Worm (Caenorhabditis elegans) whole organism, L3 larva: ENCODE results near the gene nhr-155.
A peak's percentile ranks its signal among the peaks of the same experiment; 100 is the strongest.

Experiments used
- R02D3.7 ChIP-seq: fragments of 150-350 bp; optimal IDR thresholded peaks from 2 replicates; lab custom pipeline; 2014; ENCODE audit warnings: missing biosample characterization, missing genetic modification characterization
- ZK546.5 ChIP-seq: sonication (generic microtip); optimal IDR thresholded peaks from 2 replicates; lab custom pipeline; 2017; ENCODE audit warnings: missing biosample characterization, missing genetic modification characterization
- aly-2 ChIP-seq: fragments of 150-350 bp; optimal IDR thresholded peaks from 2 replicates; lab custom pipeline; 2014; ENCODE audit warnings: missing biosample characterization, missing genetic modification characterization
- ama-1 ChIP-seq: fragments of 150-350 bp; optimal IDR thresholded peaks from 2 replicates; lab custom pipeline; 2018
- ceh-16 ChIP-seq: sonication (generic microtip); optimal IDR thresholded peaks from 2 replicates; lab custom pipeline; 2017; ENCODE audit warnings: missing biosample characterization, missing genetic modification characterization
- ceh-28 ChIP-seq: fragments of 150-350 bp; optimal IDR thresholded peaks from 2 replicates; lab custom pipeline; 2014; ENCODE audit warnings: missing biosample characterization, missing genetic modification reagents, missing genetic modification characterization
- ceh-82 ChIP-seq: fragments of 150-350 bp; optimal IDR thresholded peaks from 2 replicates; lab custom pipeline; 2014; ENCODE audit warnings: missing biosample characterization, missing genetic modification characterization
- ceh-9 ChIP-seq: sonication (generic microtip); optimal IDR thresholded peaks from 2 replicates; lab custom pipeline; 2018; ENCODE audit warnings: missing biosample characterization, missing genetic modification characterization
- daf-12 ChIP-seq: fragments of 150-350 bp; optimal IDR thresholded peaks from 2 replicates; lab custom pipeline; 2014; ENCODE audit warnings: missing biosample characterization, missing genetic modification reagents, missing genetic modification characterization
- egl-5 ChIP-seq: fragments of 150-350 bp; optimal IDR thresholded peaks from 2 replicates; lab custom pipeline; 2017; ENCODE audit warnings: missing biosample characterization, missing genetic modification reagents, missing genetic modification characterization, inconsistent platforms
- elt-1 ChIP-seq: fragments of 150-350 bp; optimal IDR thresholded peaks from 2 replicates; lab custom pipeline; 2014; ENCODE audit warnings: missing biosample characterization, missing genetic modification characterization
- elt-2 ChIP-seq: sonication (generic microtip); optimal IDR thresholded peaks from 2 replicates; lab custom pipeline; 2016; ENCODE audit warnings: missing genetic modification reagents, mild to moderate bottlenecking, missing genetic modification characterization, missing compliant biosample characterization
- elt-3 ChIP-seq, 3 experiments: fragments of 150-350 bp in 1 of 3; sonication (generic microtip) in 2 of 3; optimal IDR thresholded peaks; 2 replicates in 2 of 3; 4 replicates in 1 of 3; lab custom pipeline; 2014 to 2017; ENCODE audit warnings: missing biosample characterization in 3 of 3, missing genetic modification characterization in 3 of 3
- eor-1 ChIP-seq, 2 experiments: fragments of 150-350 bp; optimal IDR thresholded peaks; 2 replicates each; lab custom pipeline; 2014 to 2018; ENCODE audit warnings: missing biosample characterization in 2 of 2, missing genetic modification characterization in 2 of 2
- fkh-10 ChIP-seq: sonication (generic microtip); optimal IDR thresholded peaks from 2 replicates; lab custom pipeline; 2017; ENCODE audit warnings: missing biosample characterization, missing genetic modification reagents, missing genetic modification characterization
- hmg-11 ChIP-seq: sonication (generic microtip); optimal IDR thresholded peaks from 2 replicates; lab custom pipeline; 2016; ENCODE audit warnings: missing genetic modification characterization, missing compliant biosample characterization
- jun-1 ChIP-seq: fragments of 150-350 bp; optimal IDR thresholded peaks from 2 replicates; lab custom pipeline; 2014; ENCODE audit warnings: missing biosample characterization, missing genetic modification reagents, missing genetic modification characterization
- lin-15B ChIP-seq: fragments of 150-350 bp; optimal IDR thresholded peaks from 2 replicates; lab custom pipeline; 2014; ENCODE audit warnings: missing biosample characterization, missing genetic modification characterization
- lsy-12 ChIP-seq: sonication (generic microtip); optimal IDR thresholded peaks from 2 replicates; lab custom pipeline; 2016; ENCODE audit warnings: mild to moderate bottlenecking, missing genetic modification characterization, missing compliant biosample characterization
- mdl-1 ChIP-seq: fragments of 150-350 bp; optimal IDR thresholded peaks from 2 replicates; lab custom pipeline; 2014; ENCODE audit warnings: missing biosample characterization, missing genetic modification characterization
- mml-1 ChIP-seq: fragments of 150-350 bp; sonication (generic microtip); optimal IDR thresholded peaks from 3 replicates; lab custom pipeline; 2014; ENCODE audit warnings: missing biosample characterization, missing genetic modification characterization
- nfya-1 ChIP-seq: sonication (generic microtip); optimal IDR thresholded peaks from 2 replicates; lab custom pipeline; 2017; ENCODE audit warnings: missing genetic modification characterization, mild to moderate bottlenecking, missing compliant biosample characterization, antibody characterized with exemption, moderate library complexity; ENCODE audit not compliant: insufficient read depth
- nhr-11 ChIP-seq: fragments of 150-350 bp; optimal IDR thresholded peaks from 2 replicates; lab custom pipeline; 2014; ENCODE audit warnings: missing biosample characterization, missing genetic modification characterization
- nhr-12 ChIP-seq: fragments of 150-350 bp; optimal IDR thresholded peaks from 2 replicates; lab custom pipeline; 2014; ENCODE audit warnings: missing biosample characterization, missing genetic modification characterization
- nhr-23 ChIP-seq: fragments of 150-350 bp; optimal IDR thresholded peaks from 2 replicates; lab custom pipeline; 2014; ENCODE audit warnings: missing biosample characterization, missing genetic modification reagents, missing genetic modification characterization
- nhr-237 ChIP-seq: fragments of 150-350 bp; optimal IDR thresholded peaks from 2 replicates; lab custom pipeline; 2014; ENCODE audit warnings: missing biosample characterization, missing genetic modification characterization
- nhr-25 ChIP-seq: sonication (generic microtip); optimal IDR thresholded peaks from 2 replicates; lab custom pipeline; 2017; ENCODE audit warnings: missing biosample characterization, missing genetic modification characterization
- nhr-28 ChIP-seq: fragments of 150-350 bp; optimal IDR thresholded peaks from 2 replicates; lab custom pipeline; 2014; ENCODE audit warnings: missing biosample characterization, missing genetic modification characterization
- nhr-43 ChIP-seq: sonication (generic microtip); optimal IDR thresholded peaks from 2 replicates; lab custom pipeline; 2016; ENCODE audit warnings: mild to moderate bottlenecking, missing genetic modification characterization, missing compliant biosample characterization; ENCODE audit not compliant: poor library complexity, severe bottlenecking
- nhr-67 ChIP-seq: fragments of 150-350 bp; optimal IDR thresholded peaks from 2 replicates; lab custom pipeline; 2014; ENCODE audit warnings: missing biosample characterization, missing genetic modification characterization
- nhr-76 ChIP-seq: fragments of 150-350 bp; sonication (generic microtip); optimal IDR thresholded peaks from 5 replicates; lab custom pipeline; 2014; ENCODE audit warnings: missing biosample characterization, missing genetic modification characterization
- nhr-77 ChIP-seq: fragments of 150-350 bp; optimal IDR thresholded peaks from 2 replicates; lab custom pipeline; 2014; ENCODE audit warnings: missing biosample characterization, missing genetic modification characterization
- pha-4 ChIP-seq: fragments of 150-350 bp; optimal IDR thresholded peaks from 2 replicates; lab custom pipeline; 2014; ENCODE audit warnings: missing biosample characterization, missing genetic modification reagents, missing genetic modification characterization
- pqm-1 ChIP-seq: fragments of 150-350 bp; optimal IDR thresholded peaks from 2 replicates; lab custom pipeline; 2017; ENCODE audit warnings: missing biosample characterization, missing genetic modification characterization, inconsistent platforms
- sea-2 ChIP-seq: fragments of 150-350 bp; sonication (generic microtip); optimal IDR thresholded peaks from 4 replicates; lab custom pipeline; 2014; ENCODE audit warnings: missing biosample characterization, missing genetic modification reagents, missing genetic modification characterization
- skn-1 ChIP-seq: fragments of 150-350 bp; optimal IDR thresholded peaks from 2 replicates; lab custom pipeline; 2014; ENCODE audit warnings: missing biosample characterization, missing genetic modification characterization
- unc-39 ChIP-seq: sonication (generic microtip); optimal IDR thresholded peaks from 4 replicates; lab custom pipeline; 2017; ENCODE audit warnings: missing biosample characterization, missing genetic modification characterization
- unc-62 ChIP-seq: fragments of 150-350 bp; sonication (generic microtip); optimal IDR thresholded peaks from 4 replicates; lab custom pipeline; 2014; ENCODE audit warnings: missing biosample characterization, missing genetic modification reagents, missing genetic modification characterization
- zag-1 ChIP-seq: fragments of 150-350 bp; optimal IDR thresholded peaks from 2 replicates; lab custom pipeline; 2014; ENCODE audit warnings: missing biosample characterization, missing genetic modification characterization
- ztf-11 ChIP-seq: fragments of 150-350 bp; optimal IDR thresholded peaks from 2 replicates; lab custom pipeline; 2014; ENCODE audit warnings: missing biosample characterization, missing genetic modification characterization
- ztf-4 ChIP-seq: fragments of 150-350 bp; optimal IDR thresholded peaks from 2 replicates; lab custom pipeline; 2014; ENCODE audit warnings: missing biosample characterization, missing genetic modification characterization

Gene nhr-155

DNA sequence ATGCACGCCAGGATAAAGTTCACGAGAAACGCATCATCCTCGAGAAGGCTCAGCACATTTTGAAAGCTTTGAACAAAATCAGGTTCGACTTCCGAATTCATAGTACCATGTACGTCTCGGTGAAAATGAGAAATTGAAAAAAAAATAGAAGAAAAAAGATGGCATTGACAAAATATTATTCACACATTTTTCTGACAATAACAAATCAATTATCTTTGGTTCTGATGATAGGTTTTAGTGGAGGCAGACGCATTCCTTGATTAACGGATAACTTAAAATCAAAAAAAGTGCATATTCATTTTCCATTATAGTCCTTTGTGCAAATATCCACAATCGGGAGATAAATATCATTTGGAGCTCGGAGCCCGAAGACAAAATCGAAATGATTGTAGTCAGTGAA lies 17.7 kb upstream of the nhr-155 start, which contains the start of gene srw-107:
Gene srw-107, minus strand, starts transcription at position 101 of the 400 bp plus-strand sequence.
- no peak for TF ChIP-seq ceh-9 (tag; lab: Kevin White, UChicago)
- no peak for TF ChIP-seq unc-62 (GFP tag; lab: Kevin White, UChicago)
- no peak for TF ChIP-seq nhr-76
- TF ChIP-seq ama-1: no peak
- no peak for TF ChIP-seq elt-3 (tag; optimal IDR thresholded peaks at IDR 0.05; lab: Kevin White, UChicago)
- TF ChIP-seq nhr-77 (tag; lab: Kevin White, UChicago): no peak
- TF ChIP-seq nhr-25 (tag; lab: Kevin White, UChicago): no peak
- TF ChIP-seq, all 47 proteins: peak for 0

DNA sequence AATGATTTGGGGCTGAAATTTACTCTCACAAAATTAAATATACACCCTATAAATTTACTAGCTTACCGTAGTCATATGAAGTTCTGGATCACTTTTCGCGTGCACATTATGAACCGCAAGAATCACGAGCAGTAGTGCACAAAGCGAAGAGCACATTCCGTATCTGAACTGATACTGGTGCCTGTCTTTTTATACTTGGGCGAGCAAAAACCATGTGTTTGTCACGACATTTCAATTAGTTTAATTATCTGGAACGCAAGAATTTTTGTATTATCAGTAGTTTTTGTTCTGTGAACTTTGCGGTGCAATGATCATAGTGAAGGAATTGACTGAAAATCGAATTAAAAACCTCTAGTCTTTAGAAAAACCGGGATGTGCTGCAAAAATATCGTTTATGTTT lies 15.2 kb upstream of the nhr-155 start, which contains the start of gene lipl-3:
Gene lipl-3, minus strand, starts transcription at position 161 of the 400 bp plus-strand sequence.
- TF ChIP-seq mml-1 (tag; lab: Kevin White, UChicago) (no peak), pqm-1 (tag; lab: Kevin White, UChicago) (peak; percentile 53), ceh-9 (tag; lab: Kevin White, UChicago) (no peak), skn-1 (no peak), egl-5 (tag; lab: Kevin White, UChicago) (no peak), unc-39 (no peak), elt-2 (tag; lab: Kevin White, UChicago) (peak; percentile 43), sea-2 (GFP tag; lab: Kevin White, UChicago) (no peak)

DNA sequence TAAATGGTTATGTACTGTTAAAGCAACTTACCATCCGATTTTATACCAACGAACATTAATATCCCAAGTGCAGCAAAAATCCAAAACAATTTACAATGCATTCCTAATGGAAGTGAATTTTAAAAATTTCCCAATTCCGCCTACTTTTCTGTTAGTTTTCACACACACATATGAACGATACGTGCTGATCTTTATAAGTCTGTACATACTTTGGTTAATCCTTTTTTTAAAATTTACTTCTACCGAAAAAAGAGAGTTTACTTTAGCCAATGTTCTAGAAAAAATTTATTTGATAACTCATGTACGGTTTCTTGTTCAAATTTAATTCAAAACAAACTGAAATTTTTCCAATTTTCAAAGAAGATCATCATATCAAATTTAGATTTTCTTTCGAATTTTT lies 14.2 kb upstream of the nhr-155 start, which contains the start of gene R11G11.16:
Gene R11G11.16, minus strand, starts transcription at position 101 of the 400 bp plus-strand sequence.
- no peak for TF ChIP-seq lin-15B
- TF ChIP-seq hmg-11 (tag; lab: Kevin White, UChicago): no peak

DNA sequence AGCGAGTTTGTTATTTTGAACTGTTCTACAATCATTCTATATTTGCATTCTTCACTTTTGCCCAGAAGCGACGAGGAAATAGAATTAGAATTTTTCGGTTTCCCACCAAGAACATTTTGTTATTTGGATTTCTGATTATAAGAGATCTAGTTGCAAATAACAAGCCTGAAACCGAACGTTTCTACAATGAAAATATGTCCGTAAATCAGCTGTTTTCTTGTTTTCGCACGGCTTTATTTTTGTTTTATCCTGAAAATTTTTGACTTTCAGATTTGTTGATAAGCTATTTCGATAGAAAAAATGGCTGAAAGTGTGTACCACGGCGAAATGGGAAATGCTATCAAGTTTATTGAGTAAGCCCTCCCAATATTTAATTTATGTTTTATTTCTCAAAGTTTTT lies 11.7 kb upstream of the nhr-155 start, which contains the start of gene srw-108:
Gene srw-108, plus strand, starts transcription at position 301 of the 400 bp plus-strand sequence.
- TF ChIP-seq ztf-11 (tag; lab: Kevin White, UChicago) (no peak), elt-3 (tag; optimal IDR thresholded peaks at IDR 0.05; lab: Kevin White, UChicago) (no peak), lin-15B (no peak), zag-1 (no peak), nhr-77 (tag; lab: Kevin White, UChicago) (no peak), nhr-28 (tag; lab: Kevin White, UChicago) (no peak), hmg-11 (tag; lab: Kevin White, UChicago) (no peak), ceh-16 (no peak), ceh-28 (tag; lab: Kevin White, UChicago) (no peak), nhr-25 (tag; lab: Kevin White, UChicago) (no peak), nhr-76 (no peak), nhr-11 (tag; lab: Kevin White, UChicago) (no peak), pha-4 (tag; lab: Kevin White, UChicago) (no peak), unc-62 (GFP tag; lab: Kevin White, UChicago) (no peak), lsy-12 (no peak), eor-1 (tag; optimal IDR thresholded peaks at IDR 0.05; lab: Kevin White, UChicago) (no peak), ceh-82 (tag; lab: Kevin White, UChicago) (no peak), mdl-1 (tag; lab: Kevin White, UChicago) (no peak)
- TF ChIP-seq, all 47 proteins: peak for 0

DNA sequence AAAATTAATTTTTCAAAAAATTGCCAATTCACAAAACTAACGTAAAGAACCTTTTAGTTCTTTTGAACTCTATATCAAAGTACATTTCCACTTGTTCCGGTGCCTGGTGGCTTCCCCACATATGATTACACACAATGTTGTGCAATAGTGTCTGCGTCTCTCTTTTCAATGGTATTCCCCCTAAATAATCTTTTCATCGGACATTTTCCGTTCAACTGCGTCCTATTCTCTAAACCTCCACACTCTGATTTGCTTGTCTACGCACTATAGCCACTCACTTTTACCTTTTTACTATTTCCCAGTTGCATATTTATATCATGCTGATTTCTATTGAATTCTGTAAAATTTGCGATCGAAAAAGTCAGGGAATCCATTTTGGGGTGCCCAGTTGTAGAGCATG lies 7.2 kb upstream of the nhr-155 start, which contains the start of gene nhr-58:
Gene nhr-58, plus strand, starts transcription at position 214 of the 400 bp plus-strand sequence.
- TF ChIP-seq unc-39 (no peak), nhr-77 (tag; lab: Kevin White, UChicago) (no peak), egl-5 (tag; lab: Kevin White, UChicago) (no peak), pha-4 (tag; lab: Kevin White, UChicago) (peak; percentile 90), fkh-10 (GFP tag; lab: Kevin White, UChicago) (no peak), ZK546.5 (tag; lab: Kevin White, UChicago) (no peak), lsy-12 (no peak), elt-3 (tag; optimal IDR thresholded peaks at IDR 0.05; lab: Kevin White, UChicago) (peak in 1 of 3 experiments; percentile 15), unc-62 (GFP tag; lab: Kevin White, UChicago) (no peak), elt-2 (tag; lab: Kevin White, UChicago) (peak; percentile 86), ceh-16 (no peak), nhr-237 (tag; lab: Kevin White, UChicago) (no peak), nfya-1 (tag; lab: Kevin White, UChicago) (peak; percentile 66), nhr-11 (tag; lab: Kevin White, UChicago) (no peak), ceh-9 (tag; lab: Kevin White, UChicago) (no peak), nhr-67 (tag; lab: Kevin White, UChicago) (no peak), lin-15B (no peak), ztf-4 (tag; lab: Kevin White, UChicago) (no peak), sea-2 (GFP tag; lab: Kevin White, UChicago) (no peak), nhr-12 (tag; lab: Kevin White, UChicago) (no peak), nhr-43 (tag; lab: Kevin White, UChicago) (peak; percentile 40), jun-1 (tag; lab: Kevin White, UChicago) (peak; percentile 85), nhr-28 (tag; lab: Kevin White, UChicago) (no peak), ztf-11 (tag; lab: Kevin White, UChicago) (no peak), aly-2 (tag; lab: Kevin White, UChicago) (no peak), nhr-25 (tag; lab: Kevin White, UChicago) (peak; percentile 56), zag-1 (no peak), daf-12 (no peak), nhr-23 (tag; lab: Kevin White, UChicago) (peak; percentile 68), ceh-82 (tag; lab: Kevin White, UChicago) (no peak), pqm-1 (tag; lab: Kevin White, UChicago) (peak; percentile 97), R02D3.7 (tag; lab: Kevin White, UChicago) (no peak), elt-1 (tag; lab: Kevin White, UChicago) (peak; percentile 43), hmg-11 (tag; lab: Kevin White, UChicago) (no peak)
